Worm (Caenorhabditis elegans): ENCODE data around the gene F35F10.7.

ce11 chrV:3279138-3279537 lies 8.1 kb downstream of the F35F10.7 start:
- TF ChIP-seq ama-1 (optimal IDR thresholded peaks at IDR 0.05) (no peak), flt-1 (GFP tag; IDR thresholded peaks at IDR 0.05) (no peak), ceh-36 (tag; optimal IDR thresholded peaks at IDR 0.05) (no peak), F13C5.2 (tag; optimal IDR thresholded peaks at IDR 0.05) (no peak), tra-4 (tag; optimal IDR thresholded peaks at IDR 0.05) (no peak), sea-1 (GFP tag; conservative IDR thresholded peaks at IDR 0.05) (no peak), scrt-1 (GFP tag; IDR thresholded peaks at IDR 0.05) (no peak), aly-1 (tag; optimal IDR thresholded peaks at IDR 0.05) (no peak), tbx-11 (GFP tag; IDR thresholded peaks at IDR 0.05) (no peak), B0310.2 (tag; optimal IDR thresholded peaks at IDR 0.05) (no peak), tbx-37 (GFP tag; conservative IDR thresholded peaks at IDR 0.05) (no peak), hmg-4 (GFP tag; optimal IDR thresholded peaks at IDR 0.05) (no peak), hnd-1 (tag; optimal IDR thresholded peaks at IDR 0.05) (no peak)

Measured in whole organism, early embryonic.